Fruit fly (Drosophila melanogaster) whole organism, pupa: ENCODE measurements around the gene SMC1.

ENCODE experiments used
- CG10348 ChIP-seq: fragments of 200-800 bp; sonication (Bioruptor generic); IDR thresholded peaks from 2 replicates; pipeline ENCODE4 v1.3.6; 2022; ENCODE audit warnings: missing biosample characterization, missing genetic modification characterization
- CG12605 ChIP-seq: fragments of 200-800 bp; sonication (Bioruptor generic); IDR thresholded peaks from 2 replicates; pipeline ENCODE4 v1.3.6; 2022; ENCODE audit warnings: missing biosample characterization, missing genetic modification characterization
- CG13204 ChIP-seq: fragments of 200-800 bp; sonication (Bioruptor generic); optimal IDR thresholded peaks from 2 replicates; lab custom pipeline; 2018; ENCODE audit warnings: missing biosample characterization, mild to moderate bottlenecking, missing genetic modification characterization, moderate library complexity
- CG14655 ChIP-seq: fragments of 200-800 bp; sonication (Bioruptor generic); optimal IDR thresholded peaks from 3 replicates; lab custom pipeline; 2017; ENCODE audit warnings: mild to moderate bottlenecking, missing biosample characterization, missing genetic modification reagents, missing genetic modification characterization
- CG15710 ChIP-seq: fragments of 200-800 bp; sonication (Bioruptor generic); optimal IDR thresholded peaks from 2 replicates; lab custom pipeline; 2018; ENCODE audit warnings: missing biosample characterization, mild to moderate bottlenecking, missing genetic modification characterization, moderate library complexity
- CG17806 ChIP-seq: fragments of 200-800 bp; sonication (Bioruptor generic); optimal IDR thresholded peaks from 2 replicates; lab custom pipeline; 2018; ENCODE audit warnings: missing biosample characterization, mild to moderate bottlenecking, missing genetic modification characterization, moderate library complexity
- CG32121 ChIP-seq: fragments of 200-800 bp; sonication (Bioruptor generic); IDR thresholded peaks from 2 replicates; pipeline ENCODE4 v1.3.6; 2022; ENCODE audit warnings: missing biosample characterization, missing genetic modification characterization
- CG34367 ChIP-seq: fragments of 200-800 bp; sonication (Bioruptor generic); optimal IDR thresholded peaks from 2 replicates; lab custom pipeline; 2018; ENCODE audit warnings: missing biosample characterization, mild to moderate bottlenecking, missing genetic modification characterization
- CG4496 ChIP-seq: fragments of 200-800 bp; sonication (Bioruptor generic); IDR thresholded peaks from 3 replicates; pipeline ENCODE4 v1.3.6; 2022; ENCODE audit warnings: missing biosample characterization, missing genetic modification characterization
- CG8159 ChIP-seq: fragments of 200-800 bp; sonication (Bioruptor generic); optimal IDR thresholded peaks from 3 replicates; lab custom pipeline; 2018; ENCODE audit warnings: missing biosample characterization, mild to moderate bottlenecking, missing genetic modification characterization, moderate library complexity
- CG8301 ChIP-seq: fragments of 200-800 bp; sonication (Bioruptor generic); optimal IDR thresholded peaks from 2 replicates; lab custom pipeline; 2018; ENCODE audit warnings: missing biosample characterization, mild to moderate bottlenecking, missing genetic modification characterization
- CG9948 ChIP-seq: fragments of 200-800 bp; sonication (Bioruptor generic); optimal IDR thresholded peaks from 2 replicates; lab custom pipeline; 2018; ENCODE audit warnings: missing biosample characterization, mild to moderate bottlenecking, missing genetic modification characterization, moderate library complexity
- D1 ChIP-seq: fragments of 200-800 bp; sonication (Bioruptor generic); optimal IDR thresholded peaks from 2 replicates; lab custom pipeline; 2018; ENCODE audit warnings: missing biosample characterization, mild to moderate bottlenecking, missing genetic modification characterization, moderate library complexity
- EcR ChIP-seq: fragments of 200-800 bp; sonication (Bioruptor generic); optimal IDR thresholded peaks from 3 replicates; lab custom pipeline; 2019; ENCODE audit warnings: missing biosample characterization, missing genetic modification characterization, mild to moderate bottlenecking, moderate library complexity, missing genetic modification reagents
- Ets98B ChIP-seq: fragments of 200-800 bp; sonication (Bioruptor generic); IDR thresholded peaks from 2 replicates; pipeline ENCODE4 v1.3.6; 2022; ENCODE audit warnings: missing biosample characterization, missing genetic modification characterization
- Pif1A ChIP-seq: fragments of 200-800 bp; sonication (Bioruptor generic); optimal IDR thresholded peaks from 3 replicates; lab custom pipeline; 2016; ENCODE audit warnings: missing biosample characterization, missing genetic modification characterization
- Pif1B ChIP-seq: fragments of 200-800 bp; sonication (Bioruptor generic); optimal IDR thresholded peaks from 3 replicates; lab custom pipeline; 2016; ENCODE audit warnings: missing biosample characterization, missing genetic modification characterization
- Snoo ChIP-seq: fragments of 200-800 bp; sonication (Bioruptor generic); optimal IDR thresholded peaks from 3 replicates; lab custom pipeline; 2017; ENCODE audit warnings: missing biosample characterization, mild to moderate bottlenecking, missing genetic modification characterization, inconsistent platforms
- fd96Ca ChIP-seq: fragments of 200-800 bp; sonication (Bioruptor generic); IDR thresholded peaks from 3 replicates; pipeline ENCODE4 v1.3.6; 2022; ENCODE audit warnings: missing biosample characterization, missing genetic modification characterization
- gl ChIP-seq: fragments of 200-800 bp; sonication (Bioruptor generic); optimal IDR thresholded peaks from 2 replicates; lab custom pipeline; 2018; ENCODE audit warnings: missing biosample characterization, mild to moderate bottlenecking, missing genetic modification characterization
- rn ChIP-seq: fragments of 200-800 bp; sonication (Bioruptor generic); IDR thresholded peaks from 2 replicates; pipeline ENCODE4 v1.3.6; 2022; ENCODE audit warnings: missing biosample characterization, missing genetic modification characterization

SMC1 gene

dm6 chr3R:24058041-24058440 is at the start of gene SMC1:
Gene SMC1, plus strand, starts transcription at chr3R:24058287.
- no peak for TF ChIP-seq Pif1A (GFP tag; lab: Kevin White, UChicago)

- no peak for TF ChIP-seq Ets98B (GFP tag; lab: Robert Waterston, UW)
- no peak for TF ChIP-seq CG32121 (GFP tag; lab: Robert Waterston, UW)
- no peak for TF ChIP-seq CG15710
- no peak for TF ChIP-seq D1 (tag; lab: Kevin White, UChicago)
- no peak for TF ChIP-seq rn (GFP tag; lab: Robert Waterston, UW)
- TF ChIP-seq CG13204 (GFP tag; lab: Kevin White, UChicago): no peak
- TF ChIP-seq CG8301: no peak
- no peak for TF ChIP-seq CG12605 (GFP tag; lab: Robert Waterston, UW)
- TF ChIP-seq CG10348 (GFP tag; lab: Robert Waterston, UW): no peak
Measured at dm6 chr3R:24008887-24009286, 49.2 kb upstream of the SMC1 start.

- no peak for TF ChIP-seq gl
- 0 out of 2 replicates have a peak, but pooled peaks have one; percentile 13 for TF ChIP-seq rn (GFP tag; lab: Robert Waterston, UW)
- no peak for TF ChIP-seq CG10348 (GFP tag; lab: Robert Waterston, UW)
- peak; percentile 39 for TF ChIP-seq Pif1A (GFP tag; lab: Kevin White, UChicago)
- TF ChIP-seq EcR (GFP tag; lab: Kevin White, UChicago): no peak
- TF ChIP-seq CG13204 (GFP tag; lab: Kevin White, UChicago): peak; percentile 46
- TF ChIP-seq CG4496 (GFP tag; lab: Robert Waterston, UW): peak; percentile 75; the same call in 2 of the 3 replicates
- no peak for TF ChIP-seq D1 (tag; lab: Kevin White, UChicago)
- peak; percentile 53 for TF ChIP-seq CG8301
- TF ChIP-seq CG17806: no peak
- peak; percentile 21 for TF ChIP-seq CG8159 (tag; lab: Kevin White, UChicago)
- peak; percentile 16 for TF ChIP-seq Snoo (tag; lab: Kevin White, UChicago)
- TF ChIP-seq CG12605 (GFP tag; lab: Robert Waterston, UW): peak; percentile 55
- TF ChIP-seq CG32121 (GFP tag; lab: Robert Waterston, UW): peak; percentile 72
- no peak for TF ChIP-seq CG34367 (tag; lab: Kevin White, UChicago)
- peak; percentile 7 for TF ChIP-seq CG15710
- TF ChIP-seq CG9948: no peak
- peak; percentile 51; the same call in 2 of the 3 replicates for TF ChIP-seq fd96Ca
- peak; percentile 62 for TF ChIP-seq CG14655
- TF ChIP-seq Pif1B: no peak
- TF ChIP-seq Ets98B (GFP tag; lab: Robert Waterston, UW): peak; percentile 61
- TF ChIP-seq, all 21 proteins: peak for 13
Measured at dm6 chr3R:24010637-24011214, 47.4 kb upstream of the SMC1 start.

- TF ChIP-seq CG12605 (GFP tag; lab: Robert Waterston, UW) (no peak), gl (no peak), Ets98B (GFP tag; lab: Robert Waterston, UW) (no peak), CG13204 (GFP tag; lab: Kevin White, UChicago) (no peak), CG15710 (no peak), CG14655 (no peak), EcR (GFP tag; lab: Kevin White, UChicago) (no peak), CG8159 (tag; lab: Kevin White, UChicago) (no peak), CG8301 (no peak), CG32121 (GFP tag; lab: Robert Waterston, UW) (no peak), rn (GFP tag; lab: Robert Waterston, UW) (no peak), Snoo (tag; lab: Kevin White, UChicago) (no peak)
Measured at dm6 chr3R:24012038-24012693, 45.9 kb upstream of the SMC1 start.

dm6 chr3R:24014600-24014999 is 43.5 kb upstream of the SMC1 start:
- 0 out of 3 replicates have a peak, but pooled peaks have one; percentile 25 for TF ChIP-seq CG4496 (GFP tag; lab: Robert Waterston, UW)
- peak; percentile 30 for TF ChIP-seq CG15710
- no peak for TF ChIP-seq D1 (tag; lab: Kevin White, UChicago)

- TF ChIP-seq CG32121 (GFP tag; lab: Robert Waterston, UW) (no peak), EcR (GFP tag; lab: Kevin White, UChicago) (no peak), CG8159 (tag; lab: Kevin White, UChicago) (no peak), CG9948 (no peak), gl (no peak), CG12605 (GFP tag; lab: Robert Waterston, UW) (no peak), D1 (tag; lab: Kevin White, UChicago) (no peak), CG34367 (tag; lab: Kevin White, UChicago) (no peak)
Measured at dm6 chr3R:24015449-24015848, 42.6 kb upstream of the SMC1 start.
